Worm (Caenorhabditis elegans) whole organism, L4 larva: ENCODE results near the gene str-217.

Experiments used
- T26A8.4 ChIP-seq: fragments of 200-800 bp; sonication (Bioruptor generic); IDR thresholded peaks from 2 replicates; pipeline ENCODE4 v1.3.6; 2022; ENCODE audit warnings: missing genetic modification characterization, missing compliant biosample characterization
- cey-2 ChIP-seq: sonication (generic microtip); optimal IDR thresholded peaks from 3 replicates; lab custom pipeline; 2017; ENCODE audit warnings: missing genetic modification characterization, mild to moderate bottlenecking, missing compliant biosample characterization, antibody characterized with exemption, borderline replicate concordance; ENCODE audit not compliant: insufficient read depth
- hlh-30 ChIP-seq: sonication (generic microtip); optimal IDR thresholded peaks from 2 replicates; lab custom pipeline; 2017; ENCODE audit warnings: antibody characterized with exemption, mild to moderate bottlenecking, missing genetic modification characterization, missing compliant biosample characterization; ENCODE audit not compliant: insufficient read depth
- jun-1 ChIP-seq: fragments of 150-350 bp; optimal IDR thresholded peaks from 2 replicates; lab custom pipeline; 2014; ENCODE audit warnings: missing biosample characterization, missing genetic modification reagents, missing genetic modification characterization
- lir-3 ChIP-seq: sonication (generic microtip); optimal IDR thresholded peaks from 2 replicates; lab custom pipeline; 2016; ENCODE audit warnings: mild to moderate bottlenecking, missing genetic modification characterization, missing compliant biosample characterization
- nhr-11 ChIP-seq: fragments of 150-350 bp; optimal IDR thresholded peaks from 2 replicates; lab custom pipeline; 2014; ENCODE audit warnings: missing biosample characterization, missing genetic modification characterization
- nhr-28 ChIP-seq: fragments of 150-350 bp; optimal IDR thresholded peaks from 2 replicates; lab custom pipeline; 2014; ENCODE audit warnings: missing biosample characterization, missing genetic modification characterization
- pha-4 ChIP-seq, 2 experiments: fragments of 150-350 bp in 1 of 2; fragments of 200-800 bp in 1 of 2; sonication (Bioruptor generic) in 1 of 2; IDR thresholded peaks in 1 of 2; optimal IDR thresholded peaks in 1 of 2; 2 replicates each; pipeline versions ENCODE4 v1.3.6 to Lab custom; 2014 to 2022; ENCODE audit warnings: missing genetic modification characterization in 2 of 2, missing genetic modification reagents in 2 of 2, missing biosample characterization in 1 of 2, missing compliant biosample characterization in 1 of 2
- pqm-1 ChIP-seq: sonication (generic microtip); optimal IDR thresholded peaks from 2 replicates; lab custom pipeline; 2017; ENCODE audit warnings: missing biosample characterization, missing genetic modification characterization
- spr-1 ChIP-seq: sonication (generic microtip); optimal IDR thresholded peaks from 2 replicates; lab custom pipeline; 2016; ENCODE audit warnings: mild to moderate bottlenecking, missing genetic modification characterization, missing compliant biosample characterization
- tra-1 ChIP-seq: fragments of 200-800 bp; sonication (Bioruptor generic); IDR thresholded peaks from 2 replicates; pipeline ENCODE4 v1.3.6; 2022; ENCODE audit warnings: missing genetic modification reagents, missing genetic modification characterization, missing compliant biosample characterization
- unc-130 ChIP-seq: sonication (generic microtip); optimal IDR thresholded peaks from 2 replicates; lab custom pipeline; 2016; ENCODE audit warnings: missing genetic modification reagents, missing genetic modification characterization, missing compliant biosample characterization
- zip-11 ChIP-seq: fragments of 200-800 bp; sonication (Bioruptor generic); IDR thresholded peaks from 2 replicates; pipeline ENCODE4 v1.3.6; 2022; ENCODE audit warnings: missing genetic modification characterization, missing compliant biosample characterization

DNA sequence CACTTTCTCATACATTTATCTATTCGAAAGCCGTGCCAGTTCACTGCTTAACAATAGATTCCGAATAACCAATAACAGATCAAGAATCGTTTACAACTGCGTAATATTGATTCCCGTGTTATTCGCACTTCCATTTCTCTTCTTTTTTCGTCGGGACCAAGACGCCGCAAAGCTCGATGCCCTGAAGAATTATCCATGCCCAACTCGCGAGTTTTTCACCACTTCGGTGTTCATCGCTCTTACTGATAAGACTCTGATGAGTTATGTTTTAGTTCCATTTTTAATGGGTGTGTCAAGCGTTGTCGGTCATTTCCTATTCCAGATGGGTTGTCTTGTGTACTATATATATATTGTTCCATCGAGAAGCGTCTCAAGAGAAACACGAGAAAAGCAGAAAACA, 26.8 kb downstream of the str-217 start:
- TF ChIP-seq spr-1 (tag; lab: Kevin White, UChicago), result no peak
- TF ChIP-seq nhr-11 (tag; lab: Kevin White, UChicago), result no peak
- no peak for TF ChIP-seq tra-1
- no peak for TF ChIP-seq hlh-30 (tag; lab: Kevin White, UChicago)
- no peak for TF ChIP-seq jun-1 (tag; lab: Kevin White, UChicago)
- TF ChIP-seq T26A8.4 (GFP tag; lab: Robert Waterston, UW), result no peak
- no peak for TF ChIP-seq lir-3 (tag; lab: Kevin White, UChicago)
- no peak for TF ChIP-seq pha-4 (GFP tag; IDR thresholded peaks at IDR 0.05; lab: Robert Waterston, UW)
- TF ChIP-seq pha-4 (tag; optimal IDR thresholded peaks at IDR 0.05; lab: Kevin White, UChicago), result no peak
- no peak for TF ChIP-seq unc-130 (GFP tag; lab: Kevin White, UChicago)
- no peak for TF ChIP-seq pqm-1 (tag; lab: Kevin White, UChicago)
- no peak for TF ChIP-seq cey-2
- TF ChIP-seq zip-11 (GFP tag; lab: Robert Waterston, UW), result no peak
- no peak for TF ChIP-seq nhr-28
